Fruit fly (Drosophila melanogaster): Measurements from ENCODE around the gene beag.

dm6 chr3R:9027082-9027481, 37.8 kb downstream of the beag start:
- TF ChIP-seq ttk (optimal IDR thresholded peaks at IDR 0.05) (no peak), psq (optimal IDR thresholded peaks at IDR 0.05) (no peak), insv (optimal IDR thresholded peaks at IDR 0.05) (no peak), h (optimal IDR thresholded peaks at IDR 0.05) (no peak), Myc (optimal IDR thresholded peaks at IDR 0.05) (no peak), Sin3A (optimal IDR thresholded peaks at IDR 0.05) (no peak)
